Fruit fly (Drosophila melanogaster) whole organism, embryonic: ENCODE data around the gene Tnpo.
A peak's percentile ranks its signal among the peaks of the same experiment; 100 is the strongest.

Experiments
- Atf6 ChIP-seq: fragments of 200-800 bp; sonication (Bioruptor generic); IDR thresholded peaks from 2 replicates; pipeline ENCODE4 v1.3.6; 2022; ENCODE audit warnings: missing biosample characterization, missing genetic modification characterization
- CG10147 ChIP-seq: fragments of 200-800 bp; sonication (Bioruptor generic); optimal IDR thresholded peaks from 2 replicates; lab custom pipeline; 2019; ENCODE audit warnings: missing biosample characterization, mild to moderate bottlenecking, missing genetic modification characterization, moderate library complexity
- CG10267 ChIP-seq: fragments of 200-800 bp; sonication (Bioruptor generic); optimal IDR thresholded peaks from 2 replicates; lab custom pipeline; 2018; ENCODE audit warnings: missing biosample characterization, mild to moderate bottlenecking, missing genetic modification characterization, moderate library complexity
- CG10366 ChIP-seq: fragments of 200-800 bp; sonication (Bioruptor generic); IDR thresholded peaks from 2 replicates; pipeline ENCODE4 v1.3.6; 2022; ENCODE audit warnings: missing biosample characterization, missing genetic modification characterization
- CG10654 ChIP-seq: fragments of 200-800 bp; sonication (Bioruptor generic); optimal IDR thresholded peaks from 2 replicates; lab custom pipeline; 2016; ENCODE audit warnings: missing biosample characterization, missing genetic modification characterization
- CG11696 ChIP-seq: fragments of 200-800 bp; sonication (Bioruptor generic); IDR thresholded peaks from 2 replicates; pipeline ENCODE4 v1.3.6; 2022; ENCODE audit warnings: missing biosample characterization, missing genetic modification characterization
- CG13775 ChIP-seq: fragments of 200-800 bp; sonication (Bioruptor generic); optimal IDR thresholded peaks from 3 replicates; lab custom pipeline; 2017; ENCODE audit warnings: missing biosample characterization, mild to moderate bottlenecking, missing genetic modification characterization
- CG14050 ChIP-seq: fragments of 200-800 bp; sonication (Bioruptor generic); IDR thresholded peaks from 3 replicates; pipeline ENCODE4 v1.3.6; 2022; ENCODE audit warnings: missing biosample characterization, missing genetic modification characterization
- CG14710 ChIP-seq: fragments of 200-800 bp; sonication (Bioruptor generic); optimal IDR thresholded peaks from 3 replicates; lab custom pipeline; 2019; ENCODE audit warnings: missing biosample characterization, mild to moderate bottlenecking, missing genetic modification characterization, moderate library complexity
- CG16779 ChIP-seq: fragments of 200-800 bp; sonication (Bioruptor generic); IDR thresholded peaks from 2 replicates; pipeline ENCODE4 v1.3.6; 2022; ENCODE audit warnings: missing biosample characterization, missing genetic modification characterization
- CG17186 ChIP-seq: fragments of 200-800 bp; sonication (Bioruptor generic); optimal IDR thresholded peaks from 3 replicates; lab custom pipeline; 2017; ENCODE audit warnings: missing biosample characterization, missing genetic modification reagents, missing genetic modification characterization
- CG17361 ChIP-seq: fragments of 200-800 bp; sonication (Bioruptor generic); IDR thresholded peaks from 3 replicates; pipeline ENCODE4 v1.3.6; 2022; ENCODE audit warnings: missing biosample characterization, missing genetic modification characterization
- CG17802 ChIP-seq: fragments of 200-800 bp; sonication (Bioruptor generic); optimal IDR thresholded peaks from 2 replicates; lab custom pipeline; 2018; ENCODE audit warnings: missing biosample characterization, mild to moderate bottlenecking, missing genetic modification characterization, moderate library complexity
- CG18262 ChIP-seq: fragments of 200-800 bp; optimal IDR thresholded peaks from 3 replicates; lab custom pipeline; 2019; ENCODE audit warnings: missing biosample characterization, mild to moderate bottlenecking, missing genetic modification characterization, moderate library complexity
- CG2712 ChIP-seq: fragments of 200-800 bp; optimal IDR thresholded peaks from 3 replicates; lab custom pipeline; 2019; ENCODE audit warnings: missing biosample characterization, mild to moderate bottlenecking, missing genetic modification characterization, moderate library complexity
- CG31441 ChIP-seq: fragments of 200-800 bp; sonication (Bioruptor generic); IDR thresholded peaks from 2 replicates; pipeline ENCODE4 v1.3.6; 2022; ENCODE audit warnings: missing biosample characterization, missing genetic modification characterization
- CG33213 ChIP-seq: fragments of 200-800 bp; sonication (Bioruptor generic); optimal IDR thresholded peaks from 3 replicates; lab custom pipeline; 2016; ENCODE audit warnings: missing biosample characterization, missing genetic modification characterization
- CG34376 ChIP-seq: fragments of 200-800 bp; sonication (Bioruptor generic); optimal IDR thresholded peaks from 2 replicates; lab custom pipeline; 2018; ENCODE audit warnings: missing biosample characterization, mild to moderate bottlenecking, missing genetic modification characterization
- CG43689 ChIP-seq: fragments of 200-800 bp; sonication (Bioruptor generic); IDR thresholded peaks from 2 replicates; pipeline ENCODE4 v1.3.6; 2022; ENCODE audit warnings: missing biosample characterization, missing genetic modification characterization
- CG4424 ChIP-seq: fragments of 200-800 bp; sonication (Bioruptor generic); optimal IDR thresholded peaks from 3 replicates; lab custom pipeline; 2016; ENCODE audit warnings: missing biosample characterization, missing genetic modification characterization
- CG6689 ChIP-seq: fragments of 200-800 bp; sonication (Bioruptor generic); IDR thresholded peaks from 2 replicates; pipeline ENCODE4 v1.3.6; 2022; ENCODE audit warnings: missing biosample characterization, missing genetic modification characterization
- CG9609 ChIP-seq: fragments of 200-800 bp; sonication (Bioruptor generic); optimal IDR thresholded peaks from 3 replicates; lab custom pipeline; 2016; ENCODE audit warnings: missing biosample characterization, missing genetic modification characterization
- D ChIP-seq, 2 experiments: fragments of 200-800 bp in 1 of 2; fragments of >200 bp in 1 of 2; sonication (Bioruptor generic) in 1 of 2; optimal IDR thresholded peaks; 2 replicates in 1 of 2; 3 replicates in 1 of 2; lab custom pipeline; 2017; ENCODE audit warnings: mild to moderate bottlenecking in 1 of 2, missing biosample characterization in 1 of 2, missing genetic modification characterization in 1 of 2, missing genetic modification reagents in 1 of 2
- Dad ChIP-seq: fragments of 200-800 bp; sonication (Bioruptor generic); optimal IDR thresholded peaks from 3 replicates; lab custom pipeline; 2016; ENCODE audit warnings: missing biosample characterization, missing genetic modification characterization
- Deaf1 ChIP-seq: fragments of 200-800 bp; optimal IDR thresholded peaks from 3 replicates; lab custom pipeline; 2019; ENCODE audit warnings: missing biosample characterization, mild to moderate bottlenecking, missing genetic modification characterization, moderate library complexity
- Dip2 ChIP-seq: fragments of 200-800 bp; sonication (Bioruptor generic); IDR thresholded peaks from 2 replicates; pipeline ENCODE4 v1.3.6; 2022; ENCODE audit warnings: missing biosample characterization, missing genetic modification characterization
- Dip3 ChIP-seq: fragments of 200-800 bp; sonication (Bioruptor generic); optimal IDR thresholded peaks from 3 replicates; lab custom pipeline; 2016; ENCODE audit warnings: missing biosample characterization, missing genetic modification characterization
- Gsc ChIP-seq: fragments of 200-800 bp; sonication (Bioruptor generic); IDR thresholded peaks from 2 replicates; pipeline ENCODE4 v1.3.6; 2022; ENCODE audit warnings: missing biosample characterization, missing genetic modification characterization
- Hand ChIP-seq: fragments of 200-800 bp; sonication (Bioruptor generic); optimal IDR thresholded peaks from 2 replicates; lab custom pipeline; 2017; ENCODE audit warnings: mild to moderate bottlenecking, missing biosample characterization, missing genetic modification reagents, missing genetic modification characterization
- Hmx ChIP-seq: fragments of 200-800 bp; sonication (Bioruptor generic); optimal IDR thresholded peaks from 2 replicates; lab custom pipeline; 2016; ENCODE audit warnings: missing biosample characterization, missing genetic modification characterization
- Lhr ChIP-seq: fragments of 200-800 bp; sonication (Bioruptor generic); optimal IDR thresholded peaks from 3 replicates; lab custom pipeline; 2017; ENCODE audit warnings: mild to moderate bottlenecking, missing biosample characterization, missing genetic modification reagents, missing genetic modification characterization
- Myb ChIP-seq: fragments of 200-800 bp; sonication (Bioruptor generic); optimal IDR thresholded peaks from 2 replicates; lab custom pipeline; 2016; ENCODE audit warnings: missing biosample characterization, missing genetic modification characterization
- Opbp ChIP-seq: fragments of 200-800 bp; sonication (Bioruptor generic); IDR thresholded peaks from 3 replicates; pipeline ENCODE4 v1.3.6; 2022; ENCODE audit warnings: missing biosample characterization, missing genetic modification characterization; ENCODE audit not compliant: partially characterized antibody
- Xrp1 ChIP-seq: fragments of 200-800 bp; sonication (Bioruptor generic); IDR thresholded peaks from 2 replicates; pipeline ENCODE4 v1.3.6; 2022; ENCODE audit warnings: missing biosample characterization, missing genetic modification characterization
- az2 ChIP-seq: fragments of 200-800 bp; sonication (Bioruptor generic); optimal IDR thresholded peaks from 3 replicates; lab custom pipeline; 2016; ENCODE audit warnings: missing biosample characterization, missing genetic modification characterization
- bsh ChIP-seq, 2 experiments: fragments of 200-800 bp; sonication (Bioruptor generic); optimal IDR thresholded peaks; 2 replicates each; lab custom pipeline; 2017 to 2018; ENCODE audit warnings: mild to moderate bottlenecking in 2 of 2, missing biosample characterization in 2 of 2, missing genetic modification characterization in 2 of 2, moderate library complexity in 1 of 2
- dmrt11E ChIP-seq: fragments of 200-800 bp; sonication (Bioruptor generic); optimal IDR thresholded peaks from 3 replicates; lab custom pipeline; 2018; ENCODE audit warnings: missing biosample characterization, mild to moderate bottlenecking, missing genetic modification characterization, moderate library complexity
- ems ChIP-seq: fragments of 200-800 bp; sonication (Bioruptor generic); optimal IDR thresholded peaks from 3 replicates; lab custom pipeline; 2016; ENCODE audit warnings: missing biosample characterization, missing genetic modification characterization
- fu2 ChIP-seq: fragments of 200-800 bp; sonication (Bioruptor generic); optimal IDR thresholded peaks from 2 replicates; lab custom pipeline; 2016; ENCODE audit warnings: missing biosample characterization, missing genetic modification characterization
- gem ChIP-seq: fragments of 200-800 bp; sonication (Bioruptor generic); optimal IDR thresholded peaks from 2 replicates; lab custom pipeline; 2019; ENCODE audit warnings: missing biosample characterization, mild to moderate bottlenecking, missing genetic modification characterization, moderate library complexity
- grau ChIP-seq: fragments of 200-800 bp; optimal IDR thresholded peaks from 3 replicates; lab custom pipeline; 2019; ENCODE audit warnings: missing biosample characterization, mild to moderate bottlenecking, missing genetic modification characterization, moderate library complexity
- lab ChIP-seq: fragments of 200-800 bp; sonication (Bioruptor generic); optimal IDR thresholded peaks from 3 replicates; lab custom pipeline; 2017; ENCODE audit warnings: missing biosample characterization, missing genetic modification characterization, mild to moderate bottlenecking, moderate library complexity, missing genetic modification reagents
- lilli ChIP-seq: fragments of 200-800 bp; sonication (Bioruptor generic); optimal IDR thresholded peaks from 3 replicates; lab custom pipeline; 2016; ENCODE audit warnings: missing biosample characterization, missing genetic modification characterization
- pfk ChIP-seq: fragments of 200-800 bp; sonication (Bioruptor generic); optimal IDR thresholded peaks from 2 replicates; lab custom pipeline; 2018; ENCODE audit warnings: missing biosample characterization, mild to moderate bottlenecking, missing genetic modification characterization, moderate library complexity
- pho ChIP-seq: fragments of 200-800 bp; sonication (Bioruptor generic); optimal IDR thresholded peaks from 2 replicates; lab custom pipeline; 2016; ENCODE audit warnings: missing biosample characterization, missing genetic modification characterization
- phol ChIP-seq: fragments of 200-800 bp; sonication (Bioruptor generic); optimal IDR thresholded peaks from 3 replicates; lab custom pipeline; 2018; ENCODE audit warnings: missing biosample characterization, mild to moderate bottlenecking, missing genetic modification characterization, moderate library complexity
- row ChIP-seq: fragments of 200-800 bp; sonication (Bioruptor generic); IDR thresholded peaks from 3 replicates; pipeline ENCODE4 v1.3.6; 2022; ENCODE audit warnings: missing biosample characterization, missing genetic modification characterization
- shn ChIP-seq: fragments of 200-800 bp; sonication (Bioruptor generic); optimal IDR thresholded peaks from 3 replicates; lab custom pipeline; 2016; ENCODE audit warnings: missing biosample characterization, missing genetic modification characterization
- sqz ChIP-seq: fragments of 200-800 bp; sonication (Bioruptor generic); optimal IDR thresholded peaks from 3 replicates; lab custom pipeline; 2018; ENCODE audit warnings: missing biosample characterization, mild to moderate bottlenecking, missing genetic modification characterization
- ssp ChIP-seq: fragments of 200-800 bp; sonication (Bioruptor generic); IDR thresholded peaks from 2 replicates; pipeline ENCODE4 v1.3.6; 2022; ENCODE audit warnings: missing biosample characterization, missing genetic modification characterization
- trem ChIP-seq: fragments of 200-800 bp; optimal IDR thresholded peaks from 3 replicates; lab custom pipeline; 2019; ENCODE audit warnings: missing biosample characterization, mild to moderate bottlenecking, missing genetic modification characterization, moderate library complexity

Tnpo gene

DNA sequence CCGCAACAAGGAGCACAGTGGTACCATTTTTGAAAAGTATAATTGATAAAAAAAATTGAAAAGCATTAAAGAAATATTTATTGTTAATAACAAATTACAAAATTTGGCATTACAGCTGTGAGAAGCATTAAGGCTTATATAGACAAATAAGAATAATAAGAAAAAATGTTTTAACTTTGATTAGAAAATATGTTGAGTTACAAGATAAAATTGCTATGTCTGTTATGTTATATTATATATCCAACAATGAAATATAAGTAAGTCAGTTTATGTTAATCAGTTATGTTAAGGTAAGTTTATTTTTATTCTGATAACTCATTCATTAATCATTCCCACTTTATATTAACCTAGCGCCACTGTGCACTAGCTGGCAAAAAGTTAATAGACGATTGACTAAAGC is 33.4 kb upstream of the Tnpo start (continued):
- TF ChIP-seq CG13775 (GFP tag; lab: Kevin White, UChicago) (no peak), CG14050 (no peak), CG9609 (no peak), CG17802 (no peak), sqz (no peak), pho (GFP tag; lab: Kevin White, UChicago) (no peak), ems (GFP tag; lab: Kevin White, UChicago) (no peak), Dip2 (no peak), CG2712 (tag; lab: Kevin White, UChicago) (peak; percentile 65), CG17186 (GFP tag; lab: Kevin White, UChicago) (no peak), D (optimal IDR thresholded peaks at IDR 0.05; lab: Kevin White, UChicago) (no peak), D (GFP tag; optimal IDR thresholded peaks at IDR 0.05; lab: Kevin White, UChicago) (peak; percentile 0), CG18262 (tag; lab: Kevin White, UChicago) (peak; percentile 71), pfk (no peak), Myb (no peak), CG33213 (GFP tag; lab: Kevin White, UChicago) (no peak), CG17361 (GFP tag; lab: Robert Waterston, UW) (peak; percentile 72; the same call in 2 of the 3 replicates), ssp (no peak), CG11696 (GFP tag; lab: Robert Waterston, UW) (no peak), CG31441 (peak; percentile 59), Hmx (GFP tag; lab: Kevin White, UChicago) (no peak), gem (peak; percentile 60), fu2 (GFP tag; lab: Kevin White, UChicago) (no peak), CG16779 (GFP tag; lab: Robert Waterston, UW) (no peak), trem (tag; lab: Kevin White, UChicago) (peak; percentile 16), Hand (no peak), Lhr (GFP tag; lab: Kevin White, UChicago) (no peak), phol (peak; percentile 39), Dad (GFP tag; lab: Kevin White, UChicago) (no peak), Dip3 (no peak), Opbp (no peak), grau (tag; lab: Kevin White, UChicago) (peak; percentile 23), CG34376 (no peak), CG10147 (no peak), dmrt11E (tag; lab: Kevin White, UChicago) (peak; percentile 64), az2 (GFP tag; lab: Kevin White, UChicago) (no peak), CG14710 (peak; percentile 58), CG4424 (GFP tag; lab: Kevin White, UChicago) (peak; percentile 7), lilli (GFP tag; lab: Kevin White, UChicago) (no peak), Gsc (GFP tag; lab: Robert Waterston, UW) (no peak), CG10366 (GFP tag; lab: Robert Waterston, UW) (no peak), CG10654 (no peak), CG10267 (peak; percentile 43), Xrp1 (GFP tag; lab: Robert Waterston, UW) (peak; percentile 26; the same call in 1 of the 2 replicates), Atf6 (GFP tag; lab: Robert Waterston, UW) (no peak), CG43689 (GFP tag; lab: Robert Waterston, UW) (no peak), lab (GFP tag; lab: Kevin White, UChicago) (no peak), row (0 out of 3 replicates have a peak, but pooled peaks have one; percentile 20), bsh (GFP tag; optimal IDR thresholded peaks at IDR 0.05; lab: Kevin White, UChicago) (peak in 1 of 2 experiments; percentile 17), shn (GFP tag; lab: Kevin White, UChicago) (no peak), CG6689 (GFP tag; lab: Robert Waterston, UW) (0 out of 2 replicates have a peak, but pooled peaks have one; percentile 5), Deaf1 (tag; lab: Kevin White, UChicago) (peak; percentile 1)
